Worm (Caenorhabditis elegans) whole organism, mixed stage, embryonic: ENCODE data around the gene C08E8.5.

Experiments
- M03D4.4 ChIP-seq: sonication (generic microtip); optimal IDR thresholded peaks from 2 replicates; lab custom pipeline; 2017; ENCODE audit warnings: mild to moderate bottlenecking, missing genetic modification characterization, missing compliant biosample characterization
- bed-3 ChIP-seq: fragments of 200-800 bp; sonication (Bioruptor generic); optimal IDR thresholded peaks from 3 replicates; lab custom pipeline; 2018; ENCODE audit warnings: mild to moderate bottlenecking, missing genetic modification characterization, moderate library complexity, missing compliant biosample characterization
- blmp-1 ChIP-seq: fragments of 150-350 bp; optimal IDR thresholded peaks from 2 replicates; lab custom pipeline; 2014; ENCODE audit warnings: missing biosample characterization, missing genetic modification characterization
- ceh-39 ChIP-seq: fragments of 150-350 bp; optimal IDR thresholded peaks from 2 replicates; lab custom pipeline; 2014; ENCODE audit warnings: missing biosample characterization, missing genetic modification characterization
- ceh-43 ChIP-seq: fragments of 200-800 bp; sonication (Bioruptor generic); optimal IDR thresholded peaks from 2 replicates; lab custom pipeline; 2018; ENCODE audit warnings: mild to moderate bottlenecking, missing genetic modification characterization, moderate library complexity, missing compliant biosample characterization
- ces-1 ChIP-seq: fragments of 150-350 bp; optimal IDR thresholded peaks from 2 replicates; lab custom pipeline; 2014; ENCODE audit warnings: missing biosample characterization, missing genetic modification reagents, missing genetic modification characterization
- cnd-1 ChIP-seq: fragments of 200-800 bp; sonication (Bioruptor generic); optimal IDR thresholded peaks from 2 replicates; lab custom pipeline; 2018; ENCODE audit warnings: mild to moderate bottlenecking, missing genetic modification characterization, missing compliant biosample characterization
- drap-1 ChIP-seq: fragments of 200-800 bp; sonication (Bioruptor generic); optimal IDR thresholded peaks from 3 replicates; lab custom pipeline; 2018; ENCODE audit warnings: mild to moderate bottlenecking, missing genetic modification characterization, missing compliant biosample characterization
- elt-1 ChIP-seq: sonication (generic microtip); optimal IDR thresholded peaks from 2 replicates; lab custom pipeline; 2017; ENCODE audit warnings: missing genetic modification characterization, mild to moderate bottlenecking, missing compliant biosample characterization, antibody characterized with exemption, moderate library complexity, borderline replicate concordance; ENCODE audit not compliant: insufficient read depth
- elt-3 ChIP-seq: fragments of 150-350 bp; optimal IDR thresholded peaks from 2 replicates; lab custom pipeline; 2014; ENCODE audit warnings: missing biosample characterization, missing genetic modification characterization
- flh-1 ChIP-seq: fragments of 200-800 bp; sonication (Bioruptor generic); optimal IDR thresholded peaks from 2 replicates; lab custom pipeline; 2018; ENCODE audit warnings: mild to moderate bottlenecking, missing genetic modification characterization, moderate library complexity, missing compliant biosample characterization
- ham-2 ChIP-seq: fragments of 200-800 bp; sonication (Bioruptor generic); optimal IDR thresholded peaks from 2 replicates; lab custom pipeline; 2018; ENCODE audit warnings: mild to moderate bottlenecking, missing genetic modification characterization, missing compliant biosample characterization
- hlh-1 ChIP-seq: fragments of 150-350 bp; optimal IDR thresholded peaks from 2 replicates; lab custom pipeline; 2014; ENCODE audit warnings: missing biosample characterization, missing genetic modification reagents, missing genetic modification characterization
- lin-13 ChIP-seq: fragments of 150-350 bp; optimal IDR thresholded peaks from 2 replicates; lab custom pipeline; 2014; ENCODE audit warnings: missing biosample characterization, missing genetic modification characterization
- lin-32 ChIP-seq: fragments of 200-800 bp; sonication (Bioruptor generic); optimal IDR thresholded peaks from 2 replicates; lab custom pipeline; 2018; ENCODE audit warnings: mild to moderate bottlenecking, missing genetic modification characterization, missing compliant biosample characterization
- mab-5 ChIP-seq: fragments of 150-350 bp; optimal IDR thresholded peaks from 2 replicates; lab custom pipeline; 2014; ENCODE audit warnings: missing biosample characterization, missing genetic modification characterization
- mep-1 ChIP-seq: fragments of 150-350 bp; optimal IDR thresholded peaks from 2 replicates; lab custom pipeline; 2017; ENCODE audit warnings: missing biosample characterization, missing genetic modification reagents, missing genetic modification characterization, inconsistent platforms
- mls-2 ChIP-seq: sonication (generic microtip); optimal IDR thresholded peaks from 2 replicates; lab custom pipeline; 2016; ENCODE audit warnings: mild to moderate bottlenecking, missing genetic modification characterization, moderate library complexity, missing compliant biosample characterization
- nhr-12 ChIP-seq: fragments of 150-350 bp; optimal IDR thresholded peaks from 2 replicates; lab custom pipeline; 2014; ENCODE audit warnings: missing biosample characterization, missing genetic modification characterization
- nhr-2 ChIP-seq: fragments of 150-350 bp; optimal IDR thresholded peaks from 2 replicates; lab custom pipeline; 2014; ENCODE audit warnings: missing biosample characterization, missing genetic modification characterization
- nhr-237 ChIP-seq: fragments of 150-350 bp; optimal IDR thresholded peaks from 2 replicates; lab custom pipeline; 2014; ENCODE audit warnings: missing biosample characterization, missing genetic modification characterization
- nhr-76 ChIP-seq: sonication (generic microtip); optimal IDR thresholded peaks from 2 replicates; lab custom pipeline; 2017; ENCODE audit warnings: missing biosample characterization, missing genetic modification characterization
- pha-4 ChIP-seq: fragments of 150-350 bp; optimal IDR thresholded peaks from 2 replicates; lab custom pipeline; 2018; ENCODE audit warnings: missing biosample characterization, missing genetic modification reagents, missing genetic modification characterization
- sem-2 ChIP-seq: fragments of 200-800 bp; sonication (Bioruptor generic); optimal IDR thresholded peaks from 2 replicates; lab custom pipeline; 2018; ENCODE audit warnings: mild to moderate bottlenecking, missing genetic modification characterization, missing compliant biosample characterization
- snpc-4 ChIP-seq: fragments of 150-350 bp; optimal IDR thresholded peaks from 2 replicates; lab custom pipeline; 2014; ENCODE audit warnings: missing biosample characterization, missing genetic modification characterization
- sptf-1 ChIP-seq: sonication (generic microtip); optimal IDR thresholded peaks from 2 replicates; lab custom pipeline; 2017; ENCODE audit warnings: mild to moderate bottlenecking, missing genetic modification characterization, moderate library complexity, missing compliant biosample characterization
- tbx-8 ChIP-seq: fragments of 200-800 bp; sonication (Bioruptor generic); optimal IDR thresholded peaks from 2 replicates; lab custom pipeline; 2018; ENCODE audit warnings: mild to moderate bottlenecking, missing genetic modification characterization, moderate library complexity, missing compliant biosample characterization
- unc-39 ChIP-seq: fragments of 150-350 bp; optimal IDR thresholded peaks from 2 replicates; lab custom pipeline; 2014; ENCODE audit warnings: missing biosample characterization, missing genetic modification characterization
- unc-62 ChIP-seq: fragments of 150-350 bp; optimal IDR thresholded peaks from 2 replicates; lab custom pipeline; 2014; ENCODE audit warnings: missing biosample characterization, missing genetic modification reagents, missing genetic modification characterization
- zip-8 ChIP-seq: fragments of 150-350 bp; optimal IDR thresholded peaks from 2 replicates; lab custom pipeline; 2014; ENCODE audit warnings: missing biosample characterization, missing genetic modification characterization
- ztf-11 ChIP-seq: fragments of 150-350 bp; optimal IDR thresholded peaks from 2 replicates; lab custom pipeline; 2014; ENCODE audit warnings: missing biosample characterization, missing genetic modification characterization

Gene C08E8.5

ce11 chrV:18346080-18346479 is 13.7 kb downstream of the C08E8.5 start:
- no peak for TF ChIP-seq tbx-8 (GFP tag; lab: Kevin White, UChicago)
- TF ChIP-seq blmp-1, result no peak
- peak; percentile 30 for TF ChIP-seq elt-3 (tag; lab: Kevin White, UChicago)

DNA sequence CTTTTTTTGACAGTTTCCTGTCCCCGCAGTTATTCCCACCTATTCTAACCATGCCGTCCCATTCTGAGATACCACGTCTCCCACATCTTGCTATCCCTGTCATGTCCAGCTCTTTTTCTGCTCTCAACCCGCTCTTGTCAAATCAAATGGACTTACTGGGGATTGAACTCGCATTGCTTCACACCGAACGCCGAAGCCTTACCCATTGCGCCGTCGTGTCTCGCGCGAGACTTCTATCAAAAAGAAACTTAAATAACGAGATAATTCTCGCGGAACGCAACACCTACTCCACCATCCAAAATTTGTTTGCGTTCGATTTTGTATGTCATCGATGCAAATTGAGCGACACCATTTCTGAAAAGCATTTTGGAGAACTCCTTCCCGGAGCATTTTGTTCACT is 15.6 kb downstream of the C08E8.5 start:
- no peak for TF ChIP-seq mep-1
- no peak for TF ChIP-seq mls-2 (tag; lab: Kevin White, UChicago)
- no peak for TF ChIP-seq nhr-12
- TF ChIP-seq nhr-76, result no peak
- TF ChIP-seq sptf-1 (tag; lab: Kevin White, UChicago), result no peak
- TF ChIP-seq ceh-43 (GFP tag; lab: Kevin White, UChicago), result no peak
- no peak for TF ChIP-seq ceh-39 (tag; lab: Kevin White, UChicago)
- TF ChIP-seq tbx-8 (GFP tag; lab: Kevin White, UChicago), result no peak
- TF ChIP-seq pha-4 (tag; lab: Kevin White, UChicago), result no peak
- no peak for TF ChIP-seq unc-62 (GFP tag; lab: Kevin White, UChicago)
- no peak for TF ChIP-seq blmp-1
- TF ChIP-seq lin-13, result no peak
- TF ChIP-seq ces-1 (GFP tag; lab: Kevin White, UChicago), result no peak
- TF ChIP-seq unc-39 (tag; lab: Kevin White, UChicago), result no peak
- TF ChIP-seq, all 35 proteins: peak for 0

DNA sequence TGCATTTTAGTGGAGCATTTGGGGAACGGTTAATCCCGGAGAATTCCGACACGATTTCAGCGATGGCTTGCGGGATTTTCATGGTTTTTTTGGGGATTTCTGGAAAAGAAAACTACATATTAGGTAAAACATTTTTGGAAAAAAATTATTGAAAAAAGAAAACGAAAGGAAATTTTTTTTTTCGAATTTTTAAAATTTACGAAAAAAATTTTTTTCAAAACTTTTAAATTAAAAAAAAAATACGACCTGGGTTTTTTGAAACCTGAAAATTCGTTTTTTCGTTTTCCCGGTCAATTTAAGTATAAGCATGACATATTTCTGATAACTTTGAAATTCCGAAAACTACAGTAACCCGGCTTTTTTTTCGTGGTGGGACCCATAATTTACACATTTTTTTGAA is 20.0 kb downstream of the C08E8.5 start, which contains the start of gene C08E8.10:
Gene C08E8.10 (minus strand): TSS at position 101 of the 400 bp plus-strand sequence.
- TF ChIP-seq ztf-11 (no peak), snpc-4 (tag; lab: Kevin White, UChicago) (no peak), nhr-76 (no peak), M03D4.4 (tag; lab: Kevin White, UChicago) (no peak), flh-1 (GFP tag; lab: Kevin White, UChicago) (no peak), nhr-237 (tag; lab: Kevin White, UChicago) (no peak), mep-1 (no peak), unc-62 (GFP tag; lab: Kevin White, UChicago) (no peak), mab-5 (tag; lab: Kevin White, UChicago) (no peak), nhr-2 (tag; lab: Kevin White, UChicago) (no peak), blmp-1 (no peak)

ce11 chrV:18337643-18338042 is 22.1 kb downstream of the C08E8.5 start:
- no peak for TF ChIP-seq cnd-1 (tag; lab: Kevin White, UChicago)
- TF ChIP-seq ham-2 (GFP tag; lab: Kevin White, UChicago), result no peak
- TF ChIP-seq ztf-11, result no peak
- TF ChIP-seq mab-5 (tag; lab: Kevin White, UChicago), result no peak
- TF ChIP-seq lin-32 (GFP tag; lab: Kevin White, UChicago), result no peak
- no peak for TF ChIP-seq hlh-1 (tag; lab: Kevin White, UChicago)
- TF ChIP-seq bed-3 (GFP tag; lab: Kevin White, UChicago), result no peak
- no peak for TF ChIP-seq elt-1 (tag; lab: Kevin White, UChicago)
- no peak for TF ChIP-seq sptf-1 (tag; lab: Kevin White, UChicago)
- TF ChIP-seq ces-1 (GFP tag; lab: Kevin White, UChicago), result no peak
- no peak for TF ChIP-seq M03D4.4 (tag; lab: Kevin White, UChicago)
- no peak for TF ChIP-seq sem-2 (GFP tag; lab: Kevin White, UChicago)
- no peak for TF ChIP-seq pha-4 (tag; lab: Kevin White, UChicago)
- TF ChIP-seq nhr-12, result no peak

- TF ChIP-seq cnd-1 (tag; lab: Kevin White, UChicago) (no peak), sem-2 (GFP tag; lab: Kevin White, UChicago) (no peak), drap-1 (no peak), blmp-1 (no peak), lin-32 (GFP tag; lab: Kevin White, UChicago) (no peak), elt-1 (tag; lab: Kevin White, UChicago) (no peak), zip-8 (tag; lab: Kevin White, UChicago) (no peak), flh-1 (GFP tag; lab: Kevin White, UChicago) (no peak), nhr-237 (tag; lab: Kevin White, UChicago) (no peak), ces-1 (GFP tag; lab: Kevin White, UChicago) (no peak), mep-1 (no peak), lin-13 (no peak), unc-39 (tag; lab: Kevin White, UChicago) (no peak)
Observed at ce11 chrV:18331086-18331485, 28.7 kb downstream of the C08E8.5 start, which contains the start of gene B0462.4. Gene B0462.4 (minus strand): TSS chrV:18331186.
